Worm (Caenorhabditis elegans): ENCODE results near the gene T05A1.5.

DNA sequence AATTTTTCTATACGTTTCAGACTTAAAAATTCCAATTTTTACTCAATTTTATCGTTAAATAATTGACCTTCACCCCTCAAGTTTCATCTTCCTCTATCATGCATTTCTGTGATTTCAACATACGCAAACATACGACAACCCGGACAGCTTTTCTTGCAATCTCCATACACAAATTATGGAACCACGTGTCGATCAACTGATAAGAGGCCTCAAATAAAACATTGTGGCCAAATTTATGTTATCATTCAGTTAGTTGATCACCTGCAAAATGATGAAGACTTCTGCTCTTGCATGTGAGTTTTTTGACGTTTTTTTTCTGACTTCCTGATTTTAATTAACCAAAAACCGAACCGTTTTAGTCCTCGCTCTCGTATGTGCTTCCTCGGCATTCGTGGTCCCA is 47.4 kb downstream of the T05A1.5 start, which contains the start of gene spp-18:
- TF ChIP-seq bed-2 (GFP tag; IDR thresholded peaks at IDR 0.05) (no peak), egl-44 (GFP tag; IDR thresholded peaks at IDR 0.05) (no peak), pha-4 (tag; optimal IDR thresholded peaks at IDR 0.05) (no peak), ccch-3 (GFP tag; optimal IDR thresholded peaks at IDR 0.05) (no peak), dpl-1 (GFP tag; optimal IDR thresholded peaks at IDR 0.05) (no peak), him-1 (tag; optimal IDR thresholded peaks at IDR 0.05) (no peak), F52B5.7 (tag; optimal IDR thresholded peaks at IDR 0.05) (no peak), hrde-1 (tag; optimal IDR thresholded peaks at IDR 0.05; ENCODE audit: borderline replicate concordance) (no peak), sdz-38 (tag; optimal IDR thresholded peaks at IDR 0.05) (no peak)
